Fruit fly (Drosophila melanogaster) whole organism, prepupa: ENCODE results near the gene CG9427.

ENCODE experiments used
- Blimp-1 ChIP-seq: fragments of 200-800 bp; sonication (Bioruptor generic); optimal IDR thresholded peaks from 3 replicates; lab custom pipeline; 2017; ENCODE audit warnings: missing biosample characterization, missing genetic modification characterization, mild to moderate bottlenecking, moderate library complexity, missing genetic modification reagents
- CG10631 ChIP-seq: fragments of 200-800 bp; sonication (Bioruptor generic); optimal IDR thresholded peaks from 2 replicates; lab custom pipeline; 2016; ENCODE audit warnings: missing biosample characterization, missing genetic modification characterization
- CG10669 ChIP-seq: fragments of 200-800 bp; sonication (Bioruptor generic); optimal IDR thresholded peaks from 3 replicates; lab custom pipeline; 2018; ENCODE audit warnings: missing biosample characterization, mild to moderate bottlenecking, missing genetic modification characterization, moderate library complexity
- CG11902 ChIP-seq: fragments of 200-800 bp; sonication (Bioruptor generic); optimal IDR thresholded peaks from 3 replicates; lab custom pipeline; 2016; ENCODE audit warnings: missing biosample characterization, missing genetic modification characterization
- CG15336 ChIP-seq: fragments of 200-800 bp; sonication (Bioruptor generic); IDR thresholded peaks from 2 replicates; pipeline ENCODE4 v1.3.6; 2022; ENCODE audit warnings: missing biosample characterization, missing genetic modification characterization
- CG1621 ChIP-seq: fragments of 200-800 bp; sonication (Bioruptor generic); optimal IDR thresholded peaks from 3 replicates; lab custom pipeline; 2018; ENCODE audit warnings: missing biosample characterization, mild to moderate bottlenecking, missing genetic modification characterization
- CG16779 ChIP-seq: fragments of 200-800 bp; sonication (Bioruptor generic); optimal IDR thresholded peaks from 3 replicates; lab custom pipeline; 2017; ENCODE audit warnings: missing biosample characterization, mild to moderate bottlenecking, missing genetic modification characterization
- CG3032 ChIP-seq: fragments of 200-800 bp; optimal IDR thresholded peaks from 2 replicates; lab custom pipeline; 2019; ENCODE audit warnings: missing biosample characterization, mild to moderate bottlenecking, missing genetic modification characterization, moderate library complexity
- CG31627 ChIP-seq: fragments of 200-800 bp; sonication (Bioruptor generic); optimal IDR thresholded peaks from 3 replicates; lab custom pipeline; 2016; ENCODE audit warnings: missing biosample characterization, missing genetic modification characterization
- CG32006 ChIP-seq: fragments of 200-800 bp; sonication (Bioruptor generic); optimal IDR thresholded peaks from 3 replicates; lab custom pipeline; 2017; ENCODE audit warnings: missing biosample characterization, mild to moderate bottlenecking, missing genetic modification characterization
- CG34406 ChIP-seq: fragments of 200-800 bp; sonication (Bioruptor generic); optimal IDR thresholded peaks from 3 replicates; lab custom pipeline; 2016; ENCODE audit warnings: missing biosample characterization, missing genetic modification characterization
- CG3919 ChIP-seq: fragments of 200-800 bp; sonication (Bioruptor generic); optimal IDR thresholded peaks from 3 replicates; lab custom pipeline; 2016; ENCODE audit warnings: missing biosample characterization, missing genetic modification characterization
- CG6163 ChIP-seq: fragments of 200-800 bp; sonication (Bioruptor generic); IDR thresholded peaks from 3 replicates; pipeline ENCODE4 v1.3.6; 2022; ENCODE audit warnings: missing biosample characterization, missing genetic modification characterization
- CG6276 ChIP-seq: fragments of 200-800 bp; sonication (Bioruptor generic); optimal IDR thresholded peaks from 2 replicates; lab custom pipeline; 2017; ENCODE audit warnings: missing biosample characterization, mild to moderate bottlenecking, missing genetic modification characterization
- CG6792 ChIP-seq: fragments of 200-800 bp; sonication (Bioruptor generic); optimal IDR thresholded peaks from 3 replicates; lab custom pipeline; 2016; ENCODE audit warnings: missing biosample characterization, missing genetic modification characterization
- CG6808 ChIP-seq: fragments of 200-800 bp; sonication (Bioruptor generic); optimal IDR thresholded peaks from 3 replicates; lab custom pipeline; 2017; ENCODE audit warnings: missing biosample characterization, missing genetic modification characterization, mild to moderate bottlenecking, moderate library complexity, missing genetic modification reagents
- CG7368 ChIP-seq: fragments of 200-800 bp; sonication (Bioruptor generic); optimal IDR thresholded peaks from 3 replicates; lab custom pipeline; 2016; ENCODE audit warnings: missing biosample characterization, missing genetic modification characterization
- CG8119 ChIP-seq: fragments of 200-800 bp; sonication (Bioruptor generic); IDR thresholded peaks from 3 replicates; pipeline ENCODE4 v1.3.6; 2022; ENCODE audit warnings: missing biosample characterization, missing genetic modification characterization
- CG8319 ChIP-seq: fragments of 200-800 bp; sonication (Bioruptor generic); optimal IDR thresholded peaks from 3 replicates; lab custom pipeline; 2016; ENCODE audit warnings: missing biosample characterization, missing genetic modification characterization
- CG8632 ChIP-seq: fragments of 200-800 bp; sonication (Bioruptor generic); optimal IDR thresholded peaks from 3 replicates; lab custom pipeline; 2016; ENCODE audit warnings: missing biosample characterization, missing genetic modification characterization
- CG9139 ChIP-seq: fragments of 200-800 bp; sonication (Bioruptor generic); optimal IDR thresholded peaks from 3 replicates; lab custom pipeline; 2017; ENCODE audit warnings: missing biosample characterization, mild to moderate bottlenecking, missing genetic modification characterization
- Eip75B ChIP-seq: fragments of 200-800 bp; sonication (Bioruptor generic); optimal IDR thresholded peaks from 3 replicates; lab custom pipeline; 2016; ENCODE audit warnings: missing biosample characterization, missing genetic modification characterization
- Eip93F ChIP-seq: fragments of 200-800 bp; sonication (Bioruptor generic); optimal IDR thresholded peaks from 2 replicates; lab custom pipeline; 2016; ENCODE audit warnings: missing biosample characterization, mild to moderate bottlenecking, missing genetic modification characterization
- Ets21C ChIP-seq: fragments of 200-800 bp; sonication (Bioruptor generic); optimal IDR thresholded peaks from 3 replicates; lab custom pipeline; 2016; ENCODE audit warnings: missing biosample characterization, missing genetic modification characterization
- Ets96B ChIP-seq: fragments of 200-800 bp; optimal IDR thresholded peaks from 2 replicates; lab custom pipeline; 2019; ENCODE audit warnings: missing biosample characterization, mild to moderate bottlenecking, missing genetic modification characterization, moderate library complexity
- Gug ChIP-seq: fragments of 200-800 bp; sonication (Bioruptor generic); IDR thresholded peaks from 2 replicates; pipeline ENCODE4 v1.3.6; 2022; ENCODE audit warnings: missing biosample characterization, missing genetic modification characterization
- Hr38 ChIP-seq: sonication (Bioruptor generic); optimal IDR thresholded peaks from 2 replicates; lab custom pipeline; 2016; ENCODE audit warnings: missing biosample characterization, missing genetic modification characterization
- Hr39 ChIP-seq: fragments of 200-800 bp; sonication (Bioruptor generic); optimal IDR thresholded peaks from 2 replicates; lab custom pipeline; 2016; ENCODE audit warnings: missing biosample characterization, missing genetic modification characterization
- Hr4 ChIP-seq: fragments of 200-800 bp; sonication (Bioruptor generic); optimal IDR thresholded peaks from 3 replicates; lab custom pipeline; 2016; ENCODE audit warnings: missing biosample characterization, missing genetic modification characterization
- Lpt ChIP-seq: fragments of 200-800 bp; sonication (Bioruptor generic); optimal IDR thresholded peaks from 3 replicates; lab custom pipeline; 2016; ENCODE audit warnings: missing biosample characterization, missing genetic modification characterization
- Met ChIP-seq: fragments of 200-800 bp; sonication (Bioruptor generic); optimal IDR thresholded peaks from 3 replicates; lab custom pipeline; 2016; ENCODE audit warnings: missing biosample characterization, missing genetic modification characterization
- OdsH ChIP-seq: fragments of 200-800 bp; sonication (Bioruptor generic); optimal IDR thresholded peaks from 3 replicates; lab custom pipeline; 2016; ENCODE audit warnings: missing biosample characterization, missing genetic modification characterization
- Sox14 ChIP-seq: fragments of 200-800 bp; sonication (Bioruptor generic); optimal IDR thresholded peaks from 3 replicates; lab custom pipeline; 2016; ENCODE audit warnings: missing biosample characterization, missing genetic modification characterization
- Sox15 ChIP-seq: fragments of 200-800 bp; sonication (Bioruptor generic); optimal IDR thresholded peaks from 3 replicates; lab custom pipeline; 2016; ENCODE audit warnings: missing biosample characterization, missing genetic modification characterization
- achi ChIP-seq: fragments of 200-800 bp; sonication (Bioruptor generic); optimal IDR thresholded peaks from 3 replicates; lab custom pipeline; 2016; ENCODE audit warnings: missing biosample characterization, missing genetic modification characterization
- acj6 ChIP-seq: fragments of 200-800 bp; sonication (Bioruptor generic); optimal IDR thresholded peaks from 3 replicates; lab custom pipeline; 2016; ENCODE audit warnings: missing biosample characterization, missing genetic modification characterization
- dac ChIP-seq: fragments of 200-800 bp; sonication (Bioruptor generic); optimal IDR thresholded peaks from 2 replicates; lab custom pipeline; 2017; ENCODE audit warnings: missing biosample characterization, mild to moderate bottlenecking, missing genetic modification characterization
- dsx ChIP-seq: fragments of 200-800 bp; optimal IDR thresholded peaks from 3 replicates; lab custom pipeline; 2019; ENCODE audit warnings: missing biosample characterization, mild to moderate bottlenecking, missing genetic modification characterization, moderate library complexity; ENCODE audit not compliant: poor library complexity, severe bottlenecking
- fd59A ChIP-seq: fragments of 200-800 bp; sonication (Bioruptor generic); optimal IDR thresholded peaks from 2 replicates; lab custom pipeline; 2017; ENCODE audit warnings: missing biosample characterization, mild to moderate bottlenecking, missing genetic modification characterization, missing genetic modification reagents
- fd85E ChIP-seq: fragments of 200-800 bp; sonication (Bioruptor generic); optimal IDR thresholded peaks from 3 replicates; lab custom pipeline; 2016; ENCODE audit warnings: missing biosample characterization, missing genetic modification characterization
- fkh ChIP-seq: fragments of 200-800 bp; sonication (Bioruptor generic); optimal IDR thresholded peaks from 3 replicates; lab custom pipeline; 2017; ENCODE audit warnings: missing biosample characterization, mild to moderate bottlenecking, missing genetic modification characterization, moderate library complexity
- lz ChIP-seq: fragments of 200-800 bp; sonication (Bioruptor generic); optimal IDR thresholded peaks from 3 replicates; lab custom pipeline; 2016; ENCODE audit warnings: missing biosample characterization, missing genetic modification characterization
- pdm3 ChIP-seq: fragments of 200-800 bp; sonication (Bioruptor generic); optimal IDR thresholded peaks from 3 replicates; lab custom pipeline; 2016; ENCODE audit warnings: missing biosample characterization, missing genetic modification characterization
- spab ChIP-seq: fragments of 200-800 bp; sonication (Bioruptor generic); optimal IDR thresholded peaks from 2 replicates; lab custom pipeline; 2017; ENCODE audit warnings: missing biosample characterization, mild to moderate bottlenecking, missing genetic modification characterization, missing genetic modification reagents
- ss ChIP-seq, 2 experiments: fragments of 200-800 bp; sonication (Bioruptor generic); optimal IDR thresholded peaks; 2 replicates in 1 of 2; 3 replicates in 1 of 2; lab custom pipeline; 2017 to 2018; ENCODE audit warnings: mild to moderate bottlenecking in 2 of 2, missing biosample characterization in 2 of 2, missing genetic modification characterization in 2 of 2, moderate library complexity in 1 of 2
- topi ChIP-seq: fragments of 200-800 bp; sonication (Bioruptor generic); optimal IDR thresholded peaks from 3 replicates; lab custom pipeline; 2016; ENCODE audit warnings: missing biosample characterization, missing genetic modification characterization
- vri ChIP-seq: fragments of 200-800 bp; sonication (Bioruptor generic); optimal IDR thresholded peaks from 3 replicates; lab custom pipeline; 2016; ENCODE audit warnings: missing biosample characterization, mild to moderate bottlenecking, missing genetic modification characterization

The CG9427 gene

DNA sequence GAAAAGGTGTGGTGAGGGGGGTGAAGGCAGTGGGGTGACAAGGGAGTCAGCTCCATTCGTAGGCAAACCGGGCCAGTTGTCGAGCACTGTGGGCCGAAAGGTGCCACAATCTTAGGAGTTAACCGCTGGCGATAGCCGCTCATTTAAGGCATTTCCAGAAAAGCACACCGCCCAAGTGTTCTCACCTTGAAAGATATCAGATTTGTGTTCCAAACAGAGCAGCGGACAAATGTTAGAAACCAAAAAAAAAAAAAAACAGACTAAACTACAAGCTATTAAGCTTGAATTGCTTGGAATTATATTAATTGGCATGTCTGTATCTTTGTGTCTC is 32.5 kb downstream of the CG9427 start (continued):
- TF ChIP-seq CG8632 (GFP tag; lab: Kevin White, UChicago) (peak; percentile 34), CG3919 (GFP tag; lab: Kevin White, UChicago) (no peak), CG34406 (no peak), CG6276 (peak; percentile 58), Hr38 (GFP tag; lab: Kevin White, UChicago) (no peak), Met (no peak), CG3032 (tag; lab: Kevin White, UChicago) (peak; percentile 12), CG6808 (GFP tag; lab: Kevin White, UChicago) (peak; percentile 65), CG11902 (GFP tag; lab: Kevin White, UChicago) (peak; percentile 3), pdm3 (no peak), dsx (GFP tag; lab: Kevin White, UChicago) (no peak), CG8319 (GFP tag; lab: Kevin White, UChicago) (no peak), CG15336 (GFP tag; lab: Robert Waterston, UW) (0 out of 2 replicates have a peak, but pooled peaks have one; percentile 4), fd85E (GFP tag; lab: Kevin White, UChicago) (no peak), CG32006 (peak; percentile 82), Ets21C (GFP tag; lab: Kevin White, UChicago) (no peak), fkh (no peak), Ets96B (tag; lab: Kevin White, UChicago) (peak; percentile 23), ss (GFP tag; optimal IDR thresholded peaks at IDR 0.05; lab: Kevin White, UChicago) (peak in 1 of 2 experiments; percentile 32), CG6163 (no peak), CG31627 (GFP tag; lab: Kevin White, UChicago) (no peak), CG10669 (GFP tag; lab: Kevin White, UChicago) (peak; percentile 16), Blimp-1 (GFP tag; lab: Kevin White, UChicago) (no peak), CG10631 (peak; percentile 59), topi (no peak), CG8119 (GFP tag; lab: Robert Waterston, UW) (no peak; the same call in 2 of the 3 replicates), spab (GFP tag; lab: Kevin White, UChicago) (peak; percentile 61), CG1621 (tag; lab: Kevin White, UChicago) (no peak), Gug (GFP tag; lab: Robert Waterston, UW) (no peak), vri (GFP tag; lab: Kevin White, UChicago) (no peak), lz (GFP tag; lab: Kevin White, UChicago) (no peak), Hr39 (GFP tag; lab: Kevin White, UChicago) (no peak), achi (GFP tag; lab: Kevin White, UChicago) (peak; percentile 37), Eip93F (GFP tag; lab: Kevin White, UChicago) (no peak), acj6 (GFP tag; lab: Kevin White, UChicago) (peak; percentile 47), CG9139 (GFP tag; lab: Kevin White, UChicago) (no peak), Lpt (GFP tag; lab: Kevin White, UChicago) (peak; percentile 13), fd59A (GFP tag; lab: Kevin White, UChicago) (peak; percentile 58)

DNA sequence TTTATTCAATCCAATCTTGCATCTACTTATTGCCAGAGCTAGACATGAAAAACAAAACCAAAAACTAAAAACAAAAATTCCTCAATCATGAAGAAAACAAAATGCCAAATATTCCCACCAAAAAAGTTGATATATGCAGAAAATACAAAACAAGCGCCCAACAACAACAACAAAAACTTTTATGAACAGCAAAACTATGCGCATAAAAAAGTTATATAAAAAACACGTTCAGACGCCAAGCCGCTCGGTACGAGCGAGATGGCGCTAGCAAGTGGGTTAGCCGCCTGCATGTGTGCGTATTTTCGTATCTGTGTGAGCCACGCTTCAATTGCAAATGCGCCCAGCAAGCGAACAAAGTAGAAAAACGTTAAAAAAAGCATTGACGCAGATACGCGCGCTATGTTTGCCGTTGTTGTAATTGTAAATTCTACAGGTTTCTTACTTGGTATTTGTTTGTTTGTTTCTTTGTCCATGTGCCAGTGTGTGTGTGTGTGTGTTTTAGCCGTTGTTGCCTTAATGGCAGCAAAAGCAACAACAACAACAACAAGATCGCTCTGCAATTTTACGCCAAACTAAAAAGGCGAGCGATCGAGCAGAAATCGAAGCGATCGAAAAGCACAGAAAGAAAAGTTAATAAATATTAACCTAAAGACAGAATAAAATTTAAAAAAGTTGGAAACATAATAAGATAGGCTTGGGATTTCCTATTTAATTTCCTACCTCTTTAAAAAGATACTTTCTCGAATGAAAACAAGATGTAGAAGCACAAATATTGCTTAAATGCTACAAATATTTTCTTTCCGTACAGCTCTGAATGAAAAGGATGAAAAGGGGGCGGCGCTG is 33.1 kb downstream of the CG9427 start:
- TF ChIP-seq CG10669 (GFP tag; lab: Kevin White, UChicago) (peak; percentile 79), Hr39 (GFP tag; lab: Kevin White, UChicago) (no peak), CG3919 (GFP tag; lab: Kevin White, UChicago) (peak; percentile 78), CG7368 (GFP tag; lab: Kevin White, UChicago) (peak; percentile 57), CG10631 (peak; percentile 80), Sox15 (GFP tag; lab: Kevin White, UChicago) (no peak), dac (no peak), fd85E (GFP tag; lab: Kevin White, UChicago) (no peak), CG16779 (tag; lab: Kevin White, UChicago) (peak; percentile 48), topi (peak; percentile 4), CG34406 (peak; percentile 37), pdm3 (peak; percentile 66), Eip75B (GFP tag; lab: Kevin White, UChicago) (peak; percentile 68), Hr4 (GFP tag; lab: Kevin White, UChicago) (peak; percentile 76), Ets96B (tag; lab: Kevin White, UChicago) (peak; percentile 88), spab (GFP tag; lab: Kevin White, UChicago) (peak; percentile 66), CG6792 (GFP tag; lab: Kevin White, UChicago) (peak; percentile 48), Sox14 (GFP tag; lab: Kevin White, UChicago) (peak; percentile 60), CG8119 (GFP tag; lab: Robert Waterston, UW) (peak; percentile 85), OdsH (GFP tag; lab: Kevin White, UChicago) (peak; percentile 72), ss (GFP tag; optimal IDR thresholded peaks at IDR 0.05; lab: Kevin White, UChicago) (peak; percentile 48 to 69), CG6808 (GFP tag; lab: Kevin White, UChicago) (peak; percentile 63), Ets21C (GFP tag; lab: Kevin White, UChicago) (no peak)
